Worm (Caenorhabditis elegans): ENCODE data around the gene R08D7.7.

ce11 chrIII:9030818-9031217 is 41.0 kb downstream of the R08D7.7 start:
- TF ChIP-seq zag-1 (tag; optimal IDR thresholded peaks at IDR 0.05) = no peak
- TF ChIP-seq unc-39 (tag; optimal IDR thresholded peaks at IDR 0.05) = no peak
- no peak for TF ChIP-seq nhr-12 (tag; optimal IDR thresholded peaks at IDR 0.05)
- TF ChIP-seq lin-13 (GFP tag; optimal IDR thresholded peaks at IDR 0.05) = no peak
- no peak for TF ChIP-seq ztf-4 (tag; optimal IDR thresholded peaks at IDR 0.05)
- TF ChIP-seq ceh-16 (tag; optimal IDR thresholded peaks at IDR 0.05) = no peak
- no peak for TF ChIP-seq unc-62 (GFP tag; optimal IDR thresholded peaks at IDR 0.05)
- no peak for TF ChIP-seq alr-1 (tag; optimal IDR thresholded peaks at IDR 0.05)
- TF ChIP-seq lin-11 (tag; optimal IDR thresholded peaks at IDR 0.05) = no peak
- no peak for TF ChIP-seq Y55F3AM.14 (GFP tag; optimal IDR thresholded peaks at IDR 0.05)
- TF ChIP-seq F13H6.1 (tag; optimal IDR thresholded peaks at IDR 0.05) = no peak
- no peak for TF ChIP-seq nhr-237 (tag; optimal IDR thresholded peaks at IDR 0.05)

All from whole organism, L2 larva.